Worm (Caenorhabditis elegans): ENCODE results near the gene Y51H4A.935.

Y51H4A.935 gene

ce11 chrIV:16489958-16490357 is 17.1 kb downstream of the Y51H4A.935 start:
- TF ChIP-seq chd-7 (tag; optimal IDR thresholded peaks at IDR 0.05) (no peak), attf-6 (GFP tag; IDR thresholded peaks at IDR 0.05) (no peak), ztf-22 (GFP tag; optimal IDR thresholded peaks at IDR 0.05) (no peak), hmg-1.2 (GFP tag; IDR thresholded peaks at IDR 0.05) (peak; percentile 44; the same call in 1 of the 2 replicates), Y67H2A.10 (GFP tag; conservative IDR thresholded peaks at IDR 0.05) (no peak), Y56A3A.18 (GFP tag; IDR thresholded peaks at IDR 0.05) (0 out of 2 replicates have a peak, but pooled peaks have one; percentile 48), somi-1 (GFP tag; optimal IDR thresholded peaks at IDR 0.05) (no peak), unc-62 (GFP tag; optimal IDR thresholded peaks at IDR 0.05) (peak; percentile 37), snpc-4 (GFP tag; optimal IDR thresholded peaks at IDR 0.05) (no peak), snpc-4 (tag; optimal IDR thresholded peaks at IDR 0.05) (peak in 2 of 4 experiments; percentile 16 to 25), ZK185.1 (tag; optimal IDR thresholded peaks at IDR 0.05; ENCODE audit: poor library complexity, severe bottlenecking) (peak; percentile 39), aptf-2 (GFP tag; conservative IDR thresholded peaks at IDR 0.05) (no peak), ztf-26 (tag; optimal IDR thresholded peaks at IDR 0.05) (peak; percentile 69), B0336.3 (GFP tag; IDR thresholded peaks at IDR 0.05) (peak; percentile 27; the same call in 1 of the 2 replicates), F39B2.1 (GFP tag; IDR thresholded peaks at IDR 0.05) (no peak), aptf-3 (GFP tag; IDR thresholded peaks at IDR 0.05) (no peak), ama-1 (optimal IDR thresholded peaks at IDR 0.05) (peak; percentile 15), ama-1 (GFP tag; optimal IDR thresholded peaks at IDR 0.05) (no peak), lin-35 (GFP tag; optimal IDR thresholded peaks at IDR 0.05) (peak in 1 of 3 experiments; percentile 49), ztf-28 (GFP tag; IDR thresholded peaks at IDR 0.05) (no peak), F23B12.7 (tag; optimal IDR thresholded peaks at IDR 0.05; ENCODE audit: insufficient read depth) (no peak), ceh-27 (GFP tag; optimal IDR thresholded peaks at IDR 0.05) (peak; percentile 67), nfya-1 (tag; optimal IDR thresholded peaks at IDR 0.05; ENCODE audit: borderline replicate concordance, insufficient read depth) (no peak), dox-1 (GFP tag; IDR thresholded peaks at IDR 0.05) (peak; percentile 61), zfh-2 (GFP tag; conservative IDR thresholded peaks at IDR 0.05) (peak; percentile 48; the same call in 1 of the 2 replicates), Y53G8AR.9 (GFP tag; conservative IDR thresholded peaks at IDR 0.05) (0 out of 2 replicates have a peak, but pooled peaks have one; percentile 33), let-607 (tag; optimal IDR thresholded peaks at IDR 0.05) (peak in 1 of 2 experiments; percentile 24), lin-40 (tag; optimal IDR thresholded peaks at IDR 0.05) (peak; percentile 45), nhr-80 (tag; optimal IDR thresholded peaks at IDR 0.05) (peak; percentile 72), attf-5 (GFP tag; optimal IDR thresholded peaks at IDR 0.05) (peak; percentile 59), cebp-1 (GFP tag; IDR thresholded peaks at IDR 0.05) (no peak), cebp-1 (tag; optimal IDR thresholded peaks at IDR 0.05) (peak; percentile 53), sdz-38 (tag; optimal IDR thresholded peaks at IDR 0.05) (no peak), K11D2.4 (GFP tag; IDR thresholded peaks at IDR 0.05) (no peak), akir-1 (GFP tag; optimal IDR thresholded peaks at IDR 0.05) (no peak), nfyb-1 (GFP tag; IDR thresholded peaks at IDR 0.05) (no peak), rcor-1 (GFP tag; IDR thresholded peaks at IDR 0.05) (no peak), cebp-2 (GFP tag; IDR thresholded peaks at IDR 0.05) (no peak)

- TF ChIP-seq lag-1 (GFP tag; IDR thresholded peaks at IDR 0.05) = no peak
- no peak for TF ChIP-seq nhr-80 (tag; optimal IDR thresholded peaks at IDR 0.05)
- TF ChIP-seq F57A8.1 (GFP tag; optimal IDR thresholded peaks at IDR 0.05) = no peak
- no peak for TF ChIP-seq nfya-1 (tag; optimal IDR thresholded peaks at IDR 0.05; ENCODE audit: borderline replicate concordance, insufficient read depth)
- TF ChIP-seq sptf-2 (GFP tag; optimal IDR thresholded peaks at IDR 0.05) = no peak
- no peak for TF ChIP-seq B0019.2 (GFP tag; conservative IDR thresholded peaks at IDR 0.05)
- TF ChIP-seq tbp1 (GFP tag; optimal IDR thresholded peaks at IDR 0.05) = no peak
- TF ChIP-seq Y79H2A.3 (GFP tag; conservative IDR thresholded peaks at IDR 0.05) = no peak
- no peak for TF ChIP-seq hmg-1.2 (GFP tag; IDR thresholded peaks at IDR 0.05)
- TF ChIP-seq ZK185.1 (tag; optimal IDR thresholded peaks at IDR 0.05; ENCODE audit: poor library complexity, severe bottlenecking) = no peak
Observed at ce11 chrIV:16488921-16489320, 18.1 kb downstream of the Y51H4A.935 start, which contains the start of gene rho-1. Gene rho-1 (minus strand): TSS chrIV:16489021.

Measured in whole organism, young adult.